Fruit fly (Drosophila melanogaster): ENCODE results near the gene Wdr24.

dm6 chr3R:29777213-29777612 is 32.3 kb upstream of the Wdr24 start:
- TF ChIP-seq CG10654 (GFP tag; optimal IDR thresholded peaks at IDR 0.05) (no peak), CHES-1-like (GFP tag; optimal IDR thresholded peaks at IDR 0.05) (no peak), CG11093 (GFP tag; IDR thresholded peaks at IDR 0.05) (no peak), CG3065 (GFP tag; optimal IDR thresholded peaks at IDR 0.05) (no peak), CG31441 (GFP tag; IDR thresholded peaks at IDR 0.05) (no peak), shn (GFP tag; optimal IDR thresholded peaks at IDR 0.05) (no peak), CG2199 (GFP tag; IDR thresholded peaks at IDR 0.05) (no peak), ERR (GFP tag; optimal IDR thresholded peaks at IDR 0.05) (no peak), CG14667 (GFP tag; IDR thresholded peaks at IDR 0.05) (no peak)
